Worm (Caenorhabditis elegans) whole organism, L3 larva: Measurements from ENCODE around the gene psa-3.

Source experiments
- egl-27 ChIP-seq: sonication (generic microtip); optimal IDR thresholded peaks from 4 replicates; lab custom pipeline; 2017; ENCODE audit warnings: missing biosample characterization, missing genetic modification reagents, missing genetic modification characterization
- jun-1 ChIP-seq: fragments of 150-350 bp; optimal IDR thresholded peaks from 2 replicates; lab custom pipeline; 2014; ENCODE audit warnings: missing biosample characterization, missing genetic modification reagents, missing genetic modification characterization
- lin-39 ChIP-seq: fragments of 150-350 bp; optimal IDR thresholded peaks from 2 replicates; lab custom pipeline; 2018; ENCODE audit warnings: missing biosample characterization, missing genetic modification reagents, missing genetic modification characterization
- nhr-67 ChIP-seq: fragments of 150-350 bp; optimal IDR thresholded peaks from 2 replicates; lab custom pipeline; 2014; ENCODE audit warnings: missing biosample characterization, missing genetic modification characterization
- pha-4 ChIP-seq: fragments of 150-350 bp; optimal IDR thresholded peaks from 2 replicates; lab custom pipeline; 2014; ENCODE audit warnings: missing biosample characterization, missing genetic modification reagents, missing genetic modification characterization
- skn-1 ChIP-seq: fragments of 150-350 bp; optimal IDR thresholded peaks from 2 replicates; lab custom pipeline; 2014; ENCODE audit warnings: missing biosample characterization, missing genetic modification characterization
- zag-1 ChIP-seq: fragments of 150-350 bp; optimal IDR thresholded peaks from 2 replicates; lab custom pipeline; 2014; ENCODE audit warnings: missing biosample characterization, missing genetic modification characterization

ce11 chrX:15389853-15390252, 17.9 kb upstream of the psa-3 start:
- no peak for TF ChIP-seq nhr-67 (tag; lab: Kevin White, UChicago)
- TF ChIP-seq jun-1 (tag; lab: Kevin White, UChicago): no peak
- no peak for TF ChIP-seq zag-1 (tag; lab: Kevin White, UChicago)
- no peak for TF ChIP-seq lin-39 (tag; lab: Kevin White, UChicago)
- no peak for TF ChIP-seq pha-4
- no peak for TF ChIP-seq skn-1 (tag; lab: Kevin White, UChicago)
- no peak for TF ChIP-seq egl-27 (tag; lab: Kevin White, UChicago)
